Fruit fly (Drosophila melanogaster): ENCODE results near the gene CG10650.

The CG10650 gene

DNA sequence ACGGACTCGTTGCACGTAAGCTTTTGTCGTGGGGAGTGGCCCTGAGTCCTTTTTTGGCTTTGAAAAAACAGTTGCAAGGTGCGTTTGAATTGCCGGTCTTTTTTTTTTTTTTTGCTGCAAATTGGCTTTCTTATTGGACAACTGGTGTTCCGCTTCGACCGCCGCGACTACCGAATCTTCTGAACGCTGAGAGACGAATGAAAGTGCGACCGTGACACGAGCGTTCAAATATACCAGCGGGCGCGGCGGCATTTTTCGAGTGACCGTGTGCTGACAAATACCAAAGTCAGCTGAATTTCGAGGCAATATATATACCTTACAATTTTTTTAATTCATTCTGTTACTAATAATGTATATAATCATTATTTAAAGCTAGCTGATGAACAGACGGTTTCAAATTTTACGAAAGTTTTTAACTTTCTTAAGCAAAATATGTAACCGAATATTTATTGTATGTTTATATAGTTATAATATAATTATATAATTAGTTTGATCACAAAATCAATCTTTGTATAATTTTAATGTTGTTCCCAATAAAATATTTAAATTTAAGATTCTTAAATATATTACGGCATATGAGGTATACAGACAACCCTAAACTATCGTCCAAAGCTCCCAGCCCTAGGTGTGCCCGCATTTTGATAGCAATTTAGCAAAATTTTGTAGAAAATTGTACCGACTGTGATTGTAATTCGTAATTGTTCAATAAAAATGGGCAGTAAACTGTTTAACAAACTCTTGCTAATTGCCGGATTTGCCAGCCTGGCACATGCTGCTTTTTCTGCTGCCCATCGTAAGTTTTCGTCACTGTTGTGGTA lies 8.4 kb downstream of the CG10650 start, which contains the start of the genes Swip-1 and EMC5 (continued):
- TF ChIP-seq bbx (GFP tag; IDR thresholded peaks at IDR 0.05; ENCODE audit: partially characterized antibody): peak; percentile 60
- peak; percentile 82 for TF ChIP-seq CG14710 (tag; optimal IDR thresholded peaks at IDR 0.05)
- no peak for TF ChIP-seq peb (GFP tag; IDR thresholded peaks at IDR 0.05)
- TF ChIP-seq CG11398 (GFP tag; optimal IDR thresholded peaks at IDR 0.05): no peak
- no peak for TF ChIP-seq CG10565 (GFP tag; optimal IDR thresholded peaks at IDR 0.05)
- TF ChIP-seq CG4820 (GFP tag; optimal IDR thresholded peaks at IDR 0.05): peak; percentile 43
- no peak for TF ChIP-seq mld (GFP tag; IDR thresholded peaks at IDR 0.05; ENCODE audit: partially characterized antibody)
- peak; percentile 89 for TF ChIP-seq CG17361 (GFP tag; IDR thresholded peaks at IDR 0.05)
- TF ChIP-seq CG10462 (GFP tag; optimal IDR thresholded peaks at IDR 0.05): no peak
- no peak for TF ChIP-seq Hand (GFP tag; optimal IDR thresholded peaks at IDR 0.05)
- TF ChIP-seq stwl (tag; optimal IDR thresholded peaks at IDR 0.05): peak; percentile 27
- no peak for TF ChIP-seq CG2199 (GFP tag; IDR thresholded peaks at IDR 0.05)
- peak; percentile 45 for TF ChIP-seq Blimp-1 (GFP tag; optimal IDR thresholded peaks at IDR 0.05)
- peak; percentile 63 for TF ChIP-seq CG10209 (GFP tag; optimal IDR thresholded peaks at IDR 0.05)
- TF ChIP-seq salm (tag; optimal IDR thresholded peaks at IDR 0.05): no peak
- no peak for TF ChIP-seq nerfin-2 (GFP tag; IDR thresholded peaks at IDR 0.05; ENCODE audit: partially characterized antibody)
- TF ChIP-seq zen2 (GFP tag; IDR thresholded peaks at IDR 0.05; ENCODE audit: partially characterized antibody): 0 out of 3 replicates have a peak, but pooled peaks have one; percentile 16
- TF ChIP-seq wek (GFP tag; optimal IDR thresholded peaks at IDR 0.05): no peak
- TF ChIP-seq Dek (tag; optimal IDR thresholded peaks at IDR 0.05): peak; percentile 68
- peak; percentile 76 for TF ChIP-seq CG13775 (GFP tag; optimal IDR thresholded peaks at IDR 0.05)
- peak; percentile 13 for TF ChIP-seq zfh2 (GFP tag; optimal IDR thresholded peaks at IDR 0.05)
- TF ChIP-seq CG6272 (GFP tag; IDR thresholded peaks at IDR 0.05): peak; percentile 51
- peak; percentile 60 for TF ChIP-seq CG4328 (GFP tag; optimal IDR thresholded peaks at IDR 0.05)
- TF ChIP-seq Antp (GFP tag; optimal IDR thresholded peaks at IDR 0.05): no peak
- TF ChIP-seq Sox102F (GFP tag; optimal IDR thresholded peaks at IDR 0.05): peak; percentile 68
- TF ChIP-seq cad (GFP tag; optimal IDR thresholded peaks at IDR 0.05): no peak
- TF ChIP-seq CG11085 (GFP tag; IDR thresholded peaks at IDR 0.05): peak; percentile 54; the same call in 1 of the 2 replicates
- TF ChIP-seq sisA (GFP tag; IDR thresholded peaks at IDR 0.05): peak; percentile 60; the same call in 1 of the 2 replicates
- peak; percentile 19; the same call in 1 of the 2 replicates for TF ChIP-seq CG14441 (GFP tag; IDR thresholded peaks at IDR 0.05)
- TF ChIP-seq lbe (GFP tag; optimal IDR thresholded peaks at IDR 0.05): no peak
- no peak for TF ChIP-seq Atf6 (GFP tag; IDR thresholded peaks at IDR 0.05)
- TF ChIP-seq pfk (GFP tag; optimal IDR thresholded peaks at IDR 0.05): no peak
- no peak for TF ChIP-seq CG10959 (GFP tag; IDR thresholded peaks at IDR 0.05)
- peak; percentile 58 for TF ChIP-seq CG33557 (GFP tag; optimal IDR thresholded peaks at IDR 0.05)
- TF ChIP-seq CG7357 (GFP tag; IDR thresholded peaks at IDR 0.05): no peak
- TF ChIP-seq pnt (GFP tag; optimal IDR thresholded peaks at IDR 0.05): no peak
- no peak for TF ChIP-seq Bdp1 (GFP tag; optimal IDR thresholded peaks at IDR 0.05)
- TF ChIP-seq Jarid2 (GFP tag; optimal IDR thresholded peaks at IDR 0.05): peak; percentile 87
- peak; percentile 58; the same call in 1 of the 2 replicates for TF ChIP-seq unc-4 (GFP tag; IDR thresholded peaks at IDR 0.05; ENCODE audit: partially characterized antibody)
- TF ChIP-seq CG5180 (GFP tag; optimal IDR thresholded peaks at IDR 0.05): no peak
- TF ChIP-seq dimm (GFP tag; IDR thresholded peaks at IDR 0.05): no peak
- TF ChIP-seq Dip3 (GFP tag; optimal IDR thresholded peaks at IDR 0.05): no peak
- peak; percentile 62 for TF ChIP-seq PHDP (tag; optimal IDR thresholded peaks at IDR 0.05)
- TF ChIP-seq CG13287 (GFP tag; IDR thresholded peaks at IDR 0.05; ENCODE audit: partially characterized antibody): peak; percentile 57
- no peak; the same call in 2 of the 3 replicates for TF ChIP-seq otp (GFP tag; IDR thresholded peaks at IDR 0.05)
- no peak for TF ChIP-seq Dad (GFP tag; optimal IDR thresholded peaks at IDR 0.05)
- no peak for TF ChIP-seq Neu2 (GFP tag; optimal IDR thresholded peaks at IDR 0.05; ENCODE audit: borderline replicate concordance)
- TF ChIP-seq TFAM (GFP tag; optimal IDR thresholded peaks at IDR 0.05): no peak

Measured in whole organism, embryonic.